Fruit fly (Drosophila melanogaster) whole organism, embryonic: ENCODE measurements around the gene CG43218.

Experiments used
- B-H2 ChIP-seq: fragments of 200-800 bp; sonication (Bioruptor generic); optimal IDR thresholded peaks from 2 replicates; lab custom pipeline; 2018; ENCODE audit warnings: missing biosample characterization, mild to moderate bottlenecking, missing genetic modification characterization
- Bgb ChIP-seq: fragments of 200-800 bp; sonication (Bioruptor generic); IDR thresholded peaks from 2 replicates; pipeline ENCODE4 v1.3.6; 2022; ENCODE audit warnings: missing biosample characterization, missing genetic modification characterization; ENCODE audit not compliant: partially characterized antibody
- CG11085 ChIP-seq: fragments of 200-800 bp; sonication (Bioruptor generic); IDR thresholded peaks from 2 replicates; pipeline ENCODE4 v1.3.6; 2022; ENCODE audit warnings: missing biosample characterization, missing genetic modification characterization
- CG11398 ChIP-seq: fragments of 200-800 bp; sonication (Bioruptor generic); optimal IDR thresholded peaks from 2 replicates; lab custom pipeline; 2016; ENCODE audit warnings: missing biosample characterization, missing genetic modification characterization
- CG12769 ChIP-seq: fragments of 200-800 bp; sonication (Bioruptor generic); optimal IDR thresholded peaks from 2 replicates; lab custom pipeline; 2019; ENCODE audit warnings: missing biosample characterization, mild to moderate bottlenecking, missing genetic modification characterization, moderate library complexity
- CG14667 ChIP-seq: fragments of 200-800 bp; sonication (Bioruptor generic); IDR thresholded peaks from 2 replicates; pipeline ENCODE4 v1.3.6; 2022; ENCODE audit warnings: missing biosample characterization, missing genetic modification characterization
- CG15514 ChIP-seq: fragments of 200-800 bp; sonication (Bioruptor generic); optimal IDR thresholded peaks from 3 replicates; lab custom pipeline; 2017; ENCODE audit warnings: missing biosample characterization, missing genetic modification characterization, mild to moderate bottlenecking, moderate library complexity, missing genetic modification reagents
- CG17359 ChIP-seq: fragments of 200-800 bp; sonication (Bioruptor generic); optimal IDR thresholded peaks from 3 replicates; lab custom pipeline; 2018; ENCODE audit warnings: missing biosample characterization, mild to moderate bottlenecking, missing genetic modification characterization, moderate library complexity
- CG17802 ChIP-seq: fragments of 200-800 bp; sonication (Bioruptor generic); optimal IDR thresholded peaks from 2 replicates; lab custom pipeline; 2018; ENCODE audit warnings: missing biosample characterization, mild to moderate bottlenecking, missing genetic modification characterization, moderate library complexity
- CG1792 ChIP-seq: fragments of 200-800 bp; sonication (Bioruptor generic); optimal IDR thresholded peaks from 2 replicates; lab custom pipeline; 2016; ENCODE audit warnings: missing biosample characterization, missing genetic modification characterization
- CG3281 ChIP-seq: fragments of 200-800 bp; sonication (Bioruptor generic); optimal IDR thresholded peaks from 3 replicates; lab custom pipeline; 2017; ENCODE audit warnings: missing biosample characterization, mild to moderate bottlenecking, missing genetic modification characterization
- CG33213 ChIP-seq: fragments of 200-800 bp; sonication (Bioruptor generic); optimal IDR thresholded peaks from 3 replicates; lab custom pipeline; 2016; ENCODE audit warnings: missing biosample characterization, missing genetic modification characterization
- CG4617 ChIP-seq: fragments of 200-800 bp; sonication (Bioruptor generic); optimal IDR thresholded peaks from 3 replicates; lab custom pipeline; 2016; ENCODE audit warnings: missing biosample characterization, missing genetic modification characterization, borderline replicate concordance
- CG5180 ChIP-seq: fragments of 200-800 bp; sonication (Bioruptor generic); optimal IDR thresholded peaks from 3 replicates; lab custom pipeline; 2017; ENCODE audit warnings: missing biosample characterization, missing genetic modification characterization, mild to moderate bottlenecking, moderate library complexity, missing genetic modification reagents
- CG7556 ChIP-seq: fragments of 200-800 bp; sonication (Bioruptor generic); optimal IDR thresholded peaks from 2 replicates; lab custom pipeline; 2017; ENCODE audit warnings: missing biosample characterization, mild to moderate bottlenecking, missing genetic modification characterization
- CG8924 ChIP-seq: fragments of 200-800 bp; optimal IDR thresholded peaks from 3 replicates; lab custom pipeline; 2019; ENCODE audit warnings: missing biosample characterization, mild to moderate bottlenecking, missing genetic modification characterization, moderate library complexity
- CG9437 ChIP-seq: fragments of 200-800 bp; sonication (Bioruptor generic); optimal IDR thresholded peaks from 2 replicates; lab custom pipeline; 2018; ENCODE audit warnings: missing biosample characterization, mild to moderate bottlenecking, missing genetic modification characterization
- Deaf1 ChIP-seq: fragments of 200-800 bp; optimal IDR thresholded peaks from 3 replicates; lab custom pipeline; 2019; ENCODE audit warnings: missing biosample characterization, mild to moderate bottlenecking, missing genetic modification characterization, moderate library complexity
- Fer1 ChIP-seq: fragments of 200-800 bp; sonication (Bioruptor generic); optimal IDR thresholded peaks from 2 replicates; lab custom pipeline; 2017; ENCODE audit warnings: missing biosample characterization, mild to moderate bottlenecking, missing genetic modification characterization
- GATAe ChIP-seq: fragments of 200-800 bp; sonication (Bioruptor generic); conservative IDR thresholded peaks from 2 replicates; pipeline ENCODE4 v1.3.6; 2022; ENCODE audit warnings: missing biosample characterization, missing genetic modification characterization
- Gsc ChIP-seq: fragments of 200-800 bp; sonication (Bioruptor generic); IDR thresholded peaks from 2 replicates; pipeline ENCODE4 v1.3.6; 2022; ENCODE audit warnings: missing biosample characterization, missing genetic modification characterization
- HLH54F ChIP-seq: fragments of 200-800 bp; sonication (Bioruptor generic); optimal IDR thresholded peaks from 3 replicates; lab custom pipeline; 2016; ENCODE audit warnings: missing biosample characterization, missing genetic modification characterization
- MESR4 ChIP-seq: fragments of 200-800 bp; sonication (Bioruptor generic); optimal IDR thresholded peaks from 2 replicates; lab custom pipeline; 2018; ENCODE audit warnings: missing biosample characterization, mild to moderate bottlenecking, missing genetic modification characterization, moderate library complexity
- Neu2 ChIP-seq: fragments of 200-800 bp; sonication (Bioruptor generic); optimal IDR thresholded peaks from 3 replicates; lab custom pipeline; 2016; ENCODE audit warnings: missing biosample characterization, missing genetic modification characterization, borderline replicate concordance
- PHDP ChIP-seq: fragments of 200-800 bp; sonication (Bioruptor generic); optimal IDR thresholded peaks from 3 replicates; lab custom pipeline; 2018; ENCODE audit warnings: missing biosample characterization, mild to moderate bottlenecking, missing genetic modification characterization, moderate library complexity
- Sry-δ ChIP-seq: fragments of 200-800 bp; sonication (Bioruptor generic); optimal IDR thresholded peaks from 2 replicates; lab custom pipeline; 2016; ENCODE audit warnings: missing biosample characterization, missing genetic modification characterization
- Stat92E ChIP-seq, 3 experiments: fragments of >200 bp in 2 of 3; fragments of 200-800 bp in 1 of 3; sonication (Bioruptor generic) in 1 of 3; optimal IDR thresholded peaks; 2 replicates each; lab custom pipeline; 2017 to 2019; ENCODE audit warnings: missing biosample characterization in 3 of 3, missing genetic modification characterization in 3 of 3, mild to moderate bottlenecking in 1 of 3, moderate library complexity in 1 of 3
- YL-1 ChIP-seq: fragments of 200-800 bp; sonication (Bioruptor generic); optimal IDR thresholded peaks from 3 replicates; lab custom pipeline; 2017; ENCODE audit warnings: missing biosample characterization, mild to moderate bottlenecking, missing genetic modification characterization
- chn ChIP-seq: fragments of 200-800 bp; sonication (Bioruptor generic); optimal IDR thresholded peaks from 2 replicates; lab custom pipeline; 2016; ENCODE audit warnings: missing biosample characterization, missing genetic modification characterization
- corto ChIP-seq: fragments of 200-800 bp; sonication (Bioruptor generic); optimal IDR thresholded peaks from 2 replicates; lab custom pipeline; 2016; ENCODE audit warnings: missing biosample characterization, mild to moderate bottlenecking, missing genetic modification characterization, moderate library complexity
- danr ChIP-seq: fragments of 200-800 bp; sonication (Bioruptor generic); IDR thresholded peaks from 2 replicates; pipeline ENCODE4 v1.3.6; 2022; ENCODE audit warnings: missing biosample characterization, missing genetic modification characterization
- dati ChIP-seq: fragments of 200-800 bp; sonication (Bioruptor generic); IDR thresholded peaks from 2 replicates; pipeline ENCODE4 v1.3.6; 2022; ENCODE audit warnings: missing biosample characterization, missing genetic modification characterization
- en ChIP-seq: fragments of 200-800 bp; sonication (Bioruptor generic); optimal IDR thresholded peaks from 2 replicates; lab custom pipeline; 2016; ENCODE audit warnings: missing biosample characterization, missing genetic modification characterization
- gcm2 ChIP-seq: fragments of 200-800 bp; sonication (Bioruptor generic); optimal IDR thresholded peaks from 2 replicates; lab custom pipeline; 2016; ENCODE audit warnings: missing biosample characterization, missing genetic modification characterization
- gro ChIP-seq: fragments of 200-800 bp; sonication (Bioruptor generic); optimal IDR thresholded peaks from 2 replicates; lab custom pipeline; 2016; ENCODE audit warnings: missing biosample characterization, missing genetic modification characterization
- lbe ChIP-seq: fragments of 200-800 bp; sonication (Bioruptor generic); optimal IDR thresholded peaks from 2 replicates; lab custom pipeline; 2016; ENCODE audit warnings: missing biosample characterization, mild to moderate bottlenecking, missing genetic modification characterization
- oc ChIP-seq: fragments of 200-800 bp; sonication (Bioruptor generic); optimal IDR thresholded peaks from 2 replicates; lab custom pipeline; 2018; ENCODE audit warnings: missing biosample characterization, mild to moderate bottlenecking, missing genetic modification characterization, moderate library complexity
- phol ChIP-seq: fragments of 200-800 bp; sonication (Bioruptor generic); optimal IDR thresholded peaks from 3 replicates; lab custom pipeline; 2018; ENCODE audit warnings: missing biosample characterization, mild to moderate bottlenecking, missing genetic modification characterization, moderate library complexity
- prd ChIP-seq, 3 experiments: fragments of >200 bp in 2 of 3; fragments of 200-800 bp in 1 of 3; sonication (Bioruptor generic) in 1 of 3; optimal IDR thresholded peaks in 2 of 3; IDR thresholded peaks in 1 of 3; 2 replicates in 2 of 3; 3 replicates in 1 of 3; pipeline versions ENCODE4 v1.3.6 to Lab custom; 2017 to 2022; ENCODE audit warnings: missing biosample characterization in 1 of 3, missing genetic modification characterization in 1 of 3
- sd ChIP-seq: fragments of 200-800 bp; sonication (Bioruptor generic); optimal IDR thresholded peaks from 3 replicates; lab custom pipeline; 2018; ENCODE audit warnings: missing biosample characterization, mild to moderate bottlenecking, missing genetic modification characterization, moderate library complexity
- slp2 ChIP-seq: fragments of 200-800 bp; sonication (Bioruptor generic); optimal IDR thresholded peaks from 2 replicates; lab custom pipeline; 2016; ENCODE audit warnings: missing biosample characterization, missing genetic modification characterization
- tll ChIP-seq, 2 experiments: fragments of 200-800 bp in 1 of 2; fragments of >200 bp in 1 of 2; sonication (Bioruptor generic) in 1 of 2; optimal IDR thresholded peaks; 2 replicates each; lab custom pipeline; 2017 to 2019; ENCODE audit warnings: missing biosample characterization in 2 of 2, missing genetic modification characterization in 2 of 2, mild to moderate bottlenecking in 1 of 2, moderate library complexity in 1 of 2
- tup ChIP-seq: fragments of 200-800 bp; sonication (Bioruptor generic); optimal IDR thresholded peaks from 2 replicates; lab custom pipeline; 2016; ENCODE audit warnings: missing biosample characterization, mild to moderate bottlenecking, missing genetic modification characterization, moderate library complexity
- wor ChIP-seq: fragments of 200-800 bp; sonication (Bioruptor generic); IDR thresholded peaks from 2 replicates; pipeline ENCODE4 v1.3.6; 2022; ENCODE audit warnings: missing biosample characterization, missing genetic modification characterization

Gene CG43218

dm6 chr3L:21285639-21286338, 28.0 kb downstream of the CG43218 start, which contains the start of the genes CG12974 and pzg (continued):
- TF ChIP-seq corto (GFP tag; lab: Kevin White, UChicago) (no peak), CG33213 (GFP tag; lab: Kevin White, UChicago) (peak; percentile 66), Deaf1 (tag; lab: Kevin White, UChicago) (no peak), wor (GFP tag; lab: Robert Waterston, UW) (peak; percentile 92), CG5180 (GFP tag; lab: Kevin White, UChicago) (no peak), dati (peak; percentile 40; the same call in 1 of the 2 replicates), Gsc (GFP tag; lab: Robert Waterston, UW) (peak; percentile 81), GATAe (no peak), en (peak; percentile 52), HLH54F (peak; percentile 85), CG11398 (GFP tag; lab: Kevin White, UChicago) (peak; percentile 40), danr (GFP tag; lab: Robert Waterston, UW) (peak; percentile 52), CG11085 (GFP tag; lab: Robert Waterston, UW) (peak; percentile 59; the same call in 1 of the 2 replicates)

- TF ChIP-seq Neu2 (no peak), Fer1 (GFP tag; lab: Kevin White, UChicago) (no peak), sd (peak; percentile 81), tll (GFP tag; optimal IDR thresholded peaks at IDR 0.05; lab: Kevin White, UChicago) (no peak), CG3281 (no peak), oc (peak; percentile 23), B-H2 (GFP tag; lab: Kevin White, UChicago) (no peak), gcm2 (no peak), CG9437 (GFP tag; lab: Kevin White, UChicago) (no peak), Sry-δ (GFP tag; lab: Kevin White, UChicago) (no peak), prd (optimal IDR thresholded peaks at IDR 0.05; lab: Kevin White, UChicago) (no peak), prd (GFP tag; IDR thresholded peaks at IDR 0.05; lab: Robert Waterston, UW) (no peak), CG4617 (GFP tag; lab: Kevin White, UChicago) (no peak), Bgb (GFP tag; lab: Robert Waterston, UW) (no peak), PHDP (tag; lab: Kevin White, UChicago) (no peak), CG14667 (GFP tag; lab: Robert Waterston, UW) (no peak), MESR4 (GFP tag; lab: Kevin White, UChicago) (no peak), CG8924 (tag; lab: Kevin White, UChicago) (no peak), phol (tag; lab: Kevin White, UChicago) (no peak), chn (no peak), CG1792 (GFP tag; lab: Kevin White, UChicago) (no peak), CG12769 (tag; lab: Kevin White, UChicago) (peak; percentile 6), YL-1 (GFP tag; lab: Kevin White, UChicago) (no peak), gro (GFP tag; lab: Kevin White, UChicago) (peak; percentile 10), CG15514 (GFP tag; lab: Kevin White, UChicago) (no peak), CG17802 (no peak), lbe (no peak), CG7556 (no peak), slp2 (GFP tag; lab: Kevin White, UChicago) (no peak), Stat92E (GFP tag; optimal IDR thresholded peaks at IDR 0.05; lab: Kevin White, UChicago) (no peak), CG17359 (no peak), tup (no peak)
These were observed 32.5 kb downstream of the CG43218 start for dm6 chr3L:21290336-21290735.
